Worm (Caenorhabditis elegans): ENCODE results near the gene Y39E4B.11.

The Y39E4B.11 gene

ce11 chrIII:13225019-13225418, 20.2 kb downstream of the Y39E4B.11 start (continued):
- no peak for TF ChIP-seq F37D6.2 (tag; optimal IDR thresholded peaks at IDR 0.05)
- no peak for TF ChIP-seq pha-4 (GFP tag; IDR thresholded peaks at IDR 0.05)
- TF ChIP-seq pha-4 (tag; optimal IDR thresholded peaks at IDR 0.05) = no peak
- no peak for TF ChIP-seq zfp-2 (tag; optimal IDR thresholded peaks at IDR 0.05)
- TF ChIP-seq daf-16 (GFP tag; optimal IDR thresholded peaks at IDR 0.05) = peak in 1 of 2 experiments; percentile 6
- peak; percentile 45 for TF ChIP-seq daf-16 (tag; optimal IDR thresholded peaks at IDR 0.05)
- TF ChIP-seq nhr-6 (tag; optimal IDR thresholded peaks at IDR 0.05) = no peak
- TF ChIP-seq mdt-29 (GFP tag; IDR thresholded peaks at IDR 0.05) = no peak
- no peak for TF ChIP-seq F26F4.8 (GFP tag; conservative IDR thresholded peaks at IDR 0.05)
- TF ChIP-seq madf-9 (GFP tag; conservative IDR thresholded peaks at IDR 0.05) = no peak
- TF ChIP-seq nhr-41 (GFP tag; IDR thresholded peaks at IDR 0.05) = 0 out of 2 replicates have a peak, but pooled peaks have one; percentile 5
- TF ChIP-seq hif-1 (tag; optimal IDR thresholded peaks at IDR 0.05) = no peak
- TF ChIP-seq snpc-1.2 (GFP tag; IDR thresholded peaks at IDR 0.05) = no peak
- no peak for TF ChIP-seq attf-4 (tag; optimal IDR thresholded peaks at IDR 0.05)
- TF ChIP-seq lsy-2 (tag; optimal IDR thresholded peaks at IDR 0.05) = no peak
- TF ChIP-seq duxl-1 (tag; optimal IDR thresholded peaks at IDR 0.05; ENCODE audit: poor library complexity) = peak; percentile 78
- TF ChIP-seq mes-2 (tag; optimal IDR thresholded peaks at IDR 0.05; ENCODE audit: poor library complexity, severe bottlenecking) = peak; percentile 74
- no peak for TF ChIP-seq lin-29 (GFP tag; IDR thresholded peaks at IDR 0.05)
- no peak for TF ChIP-seq R02D3.7 (tag; optimal IDR thresholded peaks at IDR 0.05)
- peak; percentile 52 for TF ChIP-seq vab-7 (GFP tag; IDR thresholded peaks at IDR 0.05)
- TF ChIP-seq lim-7 (GFP tag; IDR thresholded peaks at IDR 0.05) = peak; percentile 75
- TF ChIP-seq ztf-11 (tag; optimal IDR thresholded peaks at IDR 0.05) = no peak
- TF ChIP-seq aha-1 (tag) = no peak
- peak in 1 of 2 experiments; percentile 57 for TF ChIP-seq unc-62 (GFP tag; optimal IDR thresholded peaks at IDR 0.05 in 1 of 2)
- TF ChIP-seq unc-62 (tag; optimal IDR thresholded peaks at IDR 0.05) = no peak
- TF ChIP-seq hlh-30 (tag; optimal IDR thresholded peaks at IDR 0.05; ENCODE audit: insufficient read depth) = peak; percentile 30
- TF ChIP-seq egl-43 (GFP tag; IDR thresholded peaks at IDR 0.05) = no peak
- TF ChIP-seq ceh-82 (tag; optimal IDR thresholded peaks at IDR 0.05) = no peak
- TF ChIP-seq saeg-2 (GFP tag; IDR thresholded peaks at IDR 0.05) = no peak
- peak; percentile 22; the same call in 1 of the 2 replicates for TF ChIP-seq F44E2.7 (GFP tag; IDR thresholded peaks at IDR 0.05)
- no peak for TF ChIP-seq nhr-77 (tag; optimal IDR thresholded peaks at IDR 0.05)
- TF ChIP-seq snpc-4 (tag; optimal IDR thresholded peaks at IDR 0.05) = no peak
- peak; percentile 64; the same call in 1 of the 2 replicates for TF ChIP-seq D1046.2 (GFP tag; IDR thresholded peaks at IDR 0.05)
- no peak for TF ChIP-seq fos-1 (tag; optimal IDR thresholded peaks at IDR 0.05)
- no peak for TF ChIP-seq nhr-11 (tag; optimal IDR thresholded peaks at IDR 0.05)
- no peak for TF ChIP-seq fkh-10 (GFP tag; optimal IDR thresholded peaks at IDR 0.05)
- TF ChIP-seq nhr-76 (tag; optimal IDR thresholded peaks at IDR 0.05) = no peak
- TF ChIP-seq ces-1 (GFP tag; optimal IDR thresholded peaks at IDR 0.05) = no peak
- TF ChIP-seq T26A8.4 (GFP tag; IDR thresholded peaks at IDR 0.05) = peak; percentile 32; the same call in 1 of the 2 replicates
- TF ChIP-seq mdl-1 (tag; optimal IDR thresholded peaks at IDR 0.05) = no peak
- no peak for TF ChIP-seq daf-8 (GFP tag; IDR thresholded peaks at IDR 0.05)
- no peak for TF ChIP-seq nhr-10 (tag; optimal IDR thresholded peaks at IDR 0.05)
- TF ChIP-seq nhr-25 (tag; optimal IDR thresholded peaks at IDR 0.05; ENCODE audit: borderline replicate concordance, insufficient read depth) = no peak
- TF ChIP-seq zag-1 (tag; optimal IDR thresholded peaks at IDR 0.05) = no peak
- TF ChIP-seq lin-39 (tag; optimal IDR thresholded peaks at IDR 0.05) = no peak
- no peak for TF ChIP-seq dve-1 (tag; optimal IDR thresholded peaks at IDR 0.05; ENCODE audit: insufficient read depth)
- no peak for TF ChIP-seq pqm-1 (tag; optimal IDR thresholded peaks at IDR 0.05)
- TF ChIP-seq sdz-12 (GFP tag; optimal IDR thresholded peaks at IDR 0.05) = no peak
- TF ChIP-seq nhr-42 (GFP tag; IDR thresholded peaks at IDR 0.05) = 0 out of 2 replicates have a peak, but pooled peaks have one; percentile 34
- TF ChIP-seq zfp-3 (GFP tag; conservative IDR thresholded peaks at IDR 0.05) = no peak
- TF ChIP-seq ama-1 (optimal IDR thresholded peaks at IDR 0.05) = no peak
- TF ChIP-seq ZK546.5 (tag; optimal IDR thresholded peaks at IDR 0.05) = no peak
- TF ChIP-seq dmd-9 (GFP tag; IDR thresholded peaks at IDR 0.05) = 0 out of 2 replicates have a peak, but pooled peaks have one; percentile 46

All from whole organism, L4 larva.